Worm (Caenorhabditis elegans): ENCODE measurements around the gene Y62H9A.12.

DNA sequence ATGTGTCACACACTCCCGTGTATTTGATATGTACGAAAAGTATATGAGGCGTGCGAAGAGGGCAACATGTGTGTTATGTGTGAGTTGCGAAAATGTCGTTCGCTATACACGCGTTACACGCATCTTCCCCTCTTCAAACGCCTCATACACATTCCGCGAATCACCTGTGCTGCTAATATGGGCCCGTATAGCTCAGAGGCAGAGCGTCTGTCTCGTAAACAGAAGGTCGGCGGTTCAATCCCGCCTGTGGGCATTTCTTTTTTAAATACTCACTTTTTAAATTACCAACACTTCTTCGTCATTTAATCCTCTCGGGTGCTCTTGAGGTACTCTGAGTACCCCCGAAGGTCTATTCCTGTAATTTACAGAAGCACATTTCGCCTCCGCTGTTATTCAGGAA lies 19.6 kb downstream of the Y62H9A.12 start:
- TF ChIP-seq skn-1 (tag; optimal IDR thresholded peaks at IDR 0.05) = no peak
- TF ChIP-seq nhr-11 (tag; optimal IDR thresholded peaks at IDR 0.05) = no peak
- no peak for TF ChIP-seq ztf-4 (tag; optimal IDR thresholded peaks at IDR 0.05)
- TF ChIP-seq lsy-2 (tag; optimal IDR thresholded peaks at IDR 0.05) = no peak
- TF ChIP-seq elt-3 (tag; optimal IDR thresholded peaks at IDR 0.05) = no peak
- TF ChIP-seq nhr-77 (tag; optimal IDR thresholded peaks at IDR 0.05) = no peak
- no peak for TF ChIP-seq sem-4 (tag; optimal IDR thresholded peaks at IDR 0.05)
- TF ChIP-seq unc-62 (GFP tag; optimal IDR thresholded peaks at IDR 0.05) = no peak
- no peak for TF ChIP-seq ceh-82 (tag; optimal IDR thresholded peaks at IDR 0.05)
- no peak for TF ChIP-seq nhr-237 (tag; optimal IDR thresholded peaks at IDR 0.05)
